Fruit fly (Drosophila melanogaster) whole organism, embryonic: ENCODE measurements around the gene rk.

ENCODE experiments used
- Antp ChIP-seq: fragments of 200-800 bp; sonication (Bioruptor generic); optimal IDR thresholded peaks from 3 replicates; lab custom pipeline; 2016; ENCODE audit warnings: missing biosample characterization, missing genetic modification characterization
- B-H1 ChIP-seq: fragments of 200-800 bp; sonication (Bioruptor generic); IDR thresholded peaks from 3 replicates; pipeline ENCODE4 v1.3.6; 2022; ENCODE audit warnings: missing biosample characterization, missing genetic modification characterization
- CG10267 ChIP-seq: fragments of 200-800 bp; sonication (Bioruptor generic); optimal IDR thresholded peaks from 2 replicates; lab custom pipeline; 2018; ENCODE audit warnings: missing biosample characterization, mild to moderate bottlenecking, missing genetic modification characterization, moderate library complexity
- CG11398 ChIP-seq: fragments of 200-800 bp; sonication (Bioruptor generic); optimal IDR thresholded peaks from 2 replicates; lab custom pipeline; 2016; ENCODE audit warnings: missing biosample characterization, missing genetic modification characterization
- CG11723 ChIP-seq: fragments of 200-800 bp; sonication (Bioruptor generic); optimal IDR thresholded peaks from 2 replicates; lab custom pipeline; 2017; ENCODE audit warnings: missing biosample characterization, mild to moderate bottlenecking, missing genetic modification characterization
- CG13123 ChIP-seq: fragments of 200-800 bp; sonication (Bioruptor generic); optimal IDR thresholded peaks from 2 replicates; lab custom pipeline; 2016; ENCODE audit warnings: missing biosample characterization, missing genetic modification characterization
- CG14710 ChIP-seq: fragments of 200-800 bp; sonication (Bioruptor generic); optimal IDR thresholded peaks from 3 replicates; lab custom pipeline; 2019; ENCODE audit warnings: missing biosample characterization, mild to moderate bottlenecking, missing genetic modification characterization, moderate library complexity
- CG17829 ChIP-seq: fragments of 200-800 bp; optimal IDR thresholded peaks from 2 replicates; lab custom pipeline; 2019; ENCODE audit warnings: missing biosample characterization, mild to moderate bottlenecking, missing genetic modification characterization, moderate library complexity
- CG18262 ChIP-seq: fragments of 200-800 bp; optimal IDR thresholded peaks from 3 replicates; lab custom pipeline; 2019; ENCODE audit warnings: missing biosample characterization, mild to moderate bottlenecking, missing genetic modification characterization, moderate library complexity
- CG18476 ChIP-seq: fragments of 200-800 bp; sonication (Bioruptor generic); optimal IDR thresholded peaks from 2 replicates; lab custom pipeline; 2016; ENCODE audit warnings: missing biosample characterization, mild to moderate bottlenecking, missing genetic modification characterization
- CG18764 ChIP-seq: fragments of 200-800 bp; sonication (Bioruptor generic); optimal IDR thresholded peaks from 3 replicates; lab custom pipeline; 2016; ENCODE audit warnings: missing biosample characterization, missing genetic modification characterization
- CG2116 ChIP-seq: fragments of 200-800 bp; sonication (Bioruptor generic); optimal IDR thresholded peaks from 3 replicates; lab custom pipeline; 2018; ENCODE audit warnings: missing biosample characterization, mild to moderate bottlenecking, missing genetic modification characterization
- CG2202 ChIP-seq: fragments of 200-800 bp; sonication (Bioruptor generic); optimal IDR thresholded peaks from 2 replicates; lab custom pipeline; 2018; ENCODE audit warnings: missing biosample characterization, mild to moderate bottlenecking, missing genetic modification characterization
- CG33557 ChIP-seq: fragments of 200-800 bp; sonication (Bioruptor generic); optimal IDR thresholded peaks from 2 replicates; lab custom pipeline; 2019; ENCODE audit warnings: missing biosample characterization, mild to moderate bottlenecking, missing genetic modification characterization, moderate library complexity
- CG6689 ChIP-seq: fragments of 200-800 bp; sonication (Bioruptor generic); IDR thresholded peaks from 2 replicates; pipeline ENCODE4 v1.3.6; 2022; ENCODE audit warnings: missing biosample characterization, missing genetic modification characterization
- CG7372 ChIP-seq: fragments of 200-800 bp; sonication (Bioruptor generic); IDR thresholded peaks from 2 replicates; pipeline ENCODE4 v1.3.6; 2022; ENCODE audit warnings: missing biosample characterization, missing genetic modification characterization
- CG7786 ChIP-seq: fragments of 200-800 bp; sonication (Bioruptor generic); optimal IDR thresholded peaks from 2 replicates; lab custom pipeline; 2016; ENCODE audit warnings: missing biosample characterization, missing genetic modification characterization
- CG8359 ChIP-seq: fragments of 200-800 bp; sonication (Bioruptor generic); optimal IDR thresholded peaks from 2 replicates; lab custom pipeline; 2017; ENCODE audit warnings: missing biosample characterization, mild to moderate bottlenecking, missing genetic modification characterization, borderline replicate concordance
- CG8944 ChIP-seq: fragments of 200-800 bp; sonication (Bioruptor generic); optimal IDR thresholded peaks from 3 replicates; lab custom pipeline; 2016; ENCODE audit warnings: missing biosample characterization, missing genetic modification characterization
- CG9727 ChIP-seq: fragments of 200-800 bp; sonication (Bioruptor generic); optimal IDR thresholded peaks from 3 replicates; lab custom pipeline; 2017; ENCODE audit warnings: missing biosample characterization, mild to moderate bottlenecking, missing genetic modification characterization
- CG9797 ChIP-seq: fragments of 200-800 bp; sonication (Bioruptor generic); optimal IDR thresholded peaks from 3 replicates; lab custom pipeline; 2018; ENCODE audit warnings: missing biosample characterization, mild to moderate bottlenecking, missing genetic modification characterization
- Dip3 ChIP-seq: fragments of 200-800 bp; sonication (Bioruptor generic); optimal IDR thresholded peaks from 3 replicates; lab custom pipeline; 2016; ENCODE audit warnings: missing biosample characterization, missing genetic modification characterization
- E2f2 ChIP-seq: fragments of 200-800 bp; sonication (Bioruptor generic); IDR thresholded peaks from 2 replicates; pipeline ENCODE4 v1.3.6; 2022; ENCODE audit warnings: missing biosample characterization, missing genetic modification characterization
- H15 ChIP-seq: fragments of 200-800 bp; sonication (Bioruptor generic); IDR thresholded peaks from 3 replicates; pipeline ENCODE4 v1.3.6; 2022; ENCODE audit warnings: missing biosample characterization, missing genetic modification characterization
- Hr78 ChIP-seq, 2 experiments: fragments of 200-800 bp in 1 of 2; fragments of >200 bp in 1 of 2; sonication (Bioruptor generic) in 1 of 2; optimal IDR thresholded peaks; 2 replicates each; lab custom pipeline; 2017 to 2019; ENCODE audit warnings: missing biosample characterization in 2 of 2, missing genetic modification characterization in 2 of 2, mild to moderate bottlenecking in 1 of 2, moderate library complexity in 1 of 2
- Hsf ChIP-seq: fragments of 200-800 bp; sonication (Bioruptor generic); optimal IDR thresholded peaks from 3 replicates; lab custom pipeline; 2016; ENCODE audit warnings: missing biosample characterization, missing genetic modification characterization
- Jarid2 ChIP-seq: fragments of 200-800 bp; sonication (Bioruptor generic); optimal IDR thresholded peaks from 3 replicates; lab custom pipeline; 2017; ENCODE audit warnings: mild to moderate bottlenecking, missing biosample characterization, missing genetic modification reagents, missing genetic modification characterization
- Kr ChIP-seq: fragments of 200-800 bp; sonication (Bioruptor generic); optimal IDR thresholded peaks from 2 replicates; lab custom pipeline; 2017; ENCODE audit warnings: missing biosample characterization, mild to moderate bottlenecking, missing genetic modification characterization
- Poxn ChIP-seq: fragments of 200-800 bp; sonication (Bioruptor generic); IDR thresholded peaks from 2 replicates; pipeline ENCODE4 v1.3.6; 2022; ENCODE audit warnings: missing biosample characterization, missing genetic modification characterization
- Sry-β ChIP-seq: fragments of 200-800 bp; sonication (Bioruptor generic); optimal IDR thresholded peaks from 2 replicates; lab custom pipeline; 2018; ENCODE audit warnings: missing biosample characterization, mild to moderate bottlenecking, missing genetic modification characterization, moderate library complexity
- aop ChIP-seq: fragments of 200-800 bp; sonication (Bioruptor generic); IDR thresholded peaks from 2 replicates; pipeline ENCODE4 v1.3.6; 2022; ENCODE audit warnings: missing biosample characterization, missing genetic modification characterization
- crol ChIP-seq: fragments of 200-800 bp; sonication (Bioruptor generic); IDR thresholded peaks from 2 replicates; pipeline ENCODE4 v1.3.6; 2022; ENCODE audit warnings: missing biosample characterization, missing genetic modification characterization
- crp ChIP-seq, 2 experiments: fragments of 200-800 bp; sonication (Bioruptor generic); optimal IDR thresholded peaks; 2 replicates in 1 of 2; 3 replicates in 1 of 2; lab custom pipeline; 2017; ENCODE audit warnings: missing biosample characterization in 2 of 2, missing genetic modification characterization in 2 of 2, mild to moderate bottlenecking in 1 of 2, moderate library complexity in 1 of 2
- dan ChIP-seq: fragments of 200-800 bp; sonication (Bioruptor generic); IDR thresholded peaks from 2 replicates; pipeline ENCODE4 v1.3.6; 2022; ENCODE audit warnings: missing biosample characterization, missing genetic modification characterization
- lab ChIP-seq: fragments of 200-800 bp; sonication (Bioruptor generic); optimal IDR thresholded peaks from 3 replicates; lab custom pipeline; 2017; ENCODE audit warnings: missing biosample characterization, missing genetic modification characterization, mild to moderate bottlenecking, moderate library complexity, missing genetic modification reagents
- lbe ChIP-seq: fragments of 200-800 bp; sonication (Bioruptor generic); optimal IDR thresholded peaks from 2 replicates; lab custom pipeline; 2016; ENCODE audit warnings: missing biosample characterization, mild to moderate bottlenecking, missing genetic modification characterization
- org-1 ChIP-seq: fragments of 200-800 bp; sonication (Bioruptor generic); optimal IDR thresholded peaks from 2 replicates; lab custom pipeline; 2017; ENCODE audit warnings: missing biosample characterization, missing genetic modification characterization
- pho ChIP-seq: fragments of 200-800 bp; sonication (Bioruptor generic); optimal IDR thresholded peaks from 2 replicates; lab custom pipeline; 2016; ENCODE audit warnings: missing biosample characterization, missing genetic modification characterization
- phol ChIP-seq: fragments of 200-800 bp; sonication (Bioruptor generic); optimal IDR thresholded peaks from 3 replicates; lab custom pipeline; 2018; ENCODE audit warnings: missing biosample characterization, mild to moderate bottlenecking, missing genetic modification characterization, moderate library complexity
- pnt ChIP-seq: fragments of 200-800 bp; sonication (Bioruptor generic); optimal IDR thresholded peaks from 3 replicates; lab custom pipeline; 2016; ENCODE audit warnings: missing biosample characterization, missing genetic modification characterization
- sc ChIP-seq, 3 experiments: fragments of >200 bp in 2 of 3; fragments of 200-800 bp in 1 of 3; sonication (Bioruptor generic) in 1 of 3; optimal IDR thresholded peaks; 2 replicates in 2 of 3; 3 replicates in 1 of 3; lab custom pipeline; 2017; ENCODE audit warnings: mild to moderate bottlenecking in 1 of 3, missing biosample characterization in 1 of 3, missing genetic modification characterization in 1 of 3, missing genetic modification reagents in 1 of 3
- shn ChIP-seq: fragments of 200-800 bp; sonication (Bioruptor generic); optimal IDR thresholded peaks from 3 replicates; lab custom pipeline; 2016; ENCODE audit warnings: missing biosample characterization, missing genetic modification characterization
- sisA ChIP-seq: fragments of 200-800 bp; sonication (Bioruptor generic); IDR thresholded peaks from 2 replicates; pipeline ENCODE4 v1.3.6; 2022; ENCODE audit warnings: missing biosample characterization, missing genetic modification characterization
- sr ChIP-seq: fragments of 200-800 bp; sonication (Bioruptor generic); IDR thresholded peaks from 3 replicates; pipeline ENCODE4 v1.3.6; 2022; ENCODE audit warnings: missing biosample characterization, missing genetic modification characterization
- tna ChIP-seq: fragments of 200-800 bp; sonication (Bioruptor generic); IDR thresholded peaks from 2 replicates; pipeline ENCODE4 v1.3.6; 2022; ENCODE audit warnings: missing biosample characterization, missing genetic modification characterization; ENCODE audit not compliant: partially characterized antibody
- ttk ChIP-seq: fragments of 200-800 bp; sonication (Bioruptor generic); IDR thresholded peaks from 2 replicates; pipeline ENCODE4 v2.1.2; 2022; ENCODE audit warnings: missing biosample characterization, missing genetic modification characterization
- tup ChIP-seq: fragments of 200-800 bp; sonication (Bioruptor generic); optimal IDR thresholded peaks from 2 replicates; lab custom pipeline; 2016; ENCODE audit warnings: missing biosample characterization, mild to moderate bottlenecking, missing genetic modification characterization, moderate library complexity
- vvl ChIP-seq: fragments of 200-800 bp; sonication (Bioruptor generic); IDR thresholded peaks from 2 replicates; pipeline ENCODE4 v1.3.6; 2022; ENCODE audit warnings: missing biosample characterization, missing genetic modification characterization
- wek ChIP-seq: fragments of 200-800 bp; sonication (Bioruptor generic); optimal IDR thresholded peaks from 3 replicates; lab custom pipeline; 2018; ENCODE audit warnings: missing biosample characterization, mild to moderate bottlenecking, missing genetic modification characterization, moderate library complexity
- zfh1 ChIP-seq: fragments of 200-800 bp; sonication (Bioruptor generic); IDR thresholded peaks from 3 replicates; pipeline ENCODE4 v1.3.6; 2022; ENCODE audit warnings: missing biosample characterization, missing genetic modification characterization

The rk gene

dm6 chr2L:14047170-14047632 lies 46.2 kb upstream of the rk start, which contains the start of gene NimC4 (continued):
- no peak for TF ChIP-seq Poxn (GFP tag; lab: Robert Waterston, UW)
- peak; percentile 90 for TF ChIP-seq phol (tag; lab: Kevin White, UChicago)
- TF ChIP-seq org-1 = peak; percentile 72
- peak; percentile 97 for TF ChIP-seq CG9727
- TF ChIP-seq CG2202 (tag; lab: Kevin White, UChicago) = peak; percentile 84
- TF ChIP-seq aop (GFP tag; lab: Robert Waterston, UW) = peak; percentile 50
- no peak for TF ChIP-seq lab (GFP tag; lab: Kevin White, UChicago)
- peak; percentile 84 for TF ChIP-seq pnt (GFP tag; lab: Kevin White, UChicago)
- TF ChIP-seq CG7372 (GFP tag; lab: Robert Waterston, UW) = peak; percentile 47; the same call in 1 of the 2 replicates
- TF ChIP-seq CG11723 = peak; percentile 35
- peak; percentile 78 for TF ChIP-seq CG8944 (GFP tag; lab: Kevin White, UChicago)
- no peak for TF ChIP-seq Dip3 (GFP tag; lab: Kevin White, UChicago)
- no peak for TF ChIP-seq Jarid2
- TF ChIP-seq sr (GFP tag; lab: Robert Waterston, UW) = no peak
- TF ChIP-seq pho (GFP tag; lab: Kevin White, UChicago) = no peak
- peak; percentile 68 for TF ChIP-seq CG8359
- TF ChIP-seq sc (optimal IDR thresholded peaks at IDR 0.05; lab: Kevin White, UChicago) = no peak
- peak; percentile 68 for TF ChIP-seq sc (GFP tag; optimal IDR thresholded peaks at IDR 0.05; lab: Kevin White, UChicago)
- peak; percentile 95 for TF ChIP-seq CG17829
- TF ChIP-seq crol (GFP tag; lab: Robert Waterston, UW) = peak; percentile 47; the same call in 1 of the 2 replicates
- peak; percentile 85 for TF ChIP-seq CG10267 (tag; lab: Kevin White, UChicago)
- TF ChIP-seq CG9797 (GFP tag; lab: Kevin White, UChicago) = no peak
- peak; percentile 90 for TF ChIP-seq Kr (GFP tag; lab: Kevin White, UChicago)
- TF ChIP-seq zfh1 (GFP tag; lab: Robert Waterston, UW) = peak; percentile 96
- TF ChIP-seq CG33557 (GFP tag; lab: Kevin White, UChicago) = peak; percentile 84
- peak; percentile 97 for TF ChIP-seq dan (GFP tag; lab: Robert Waterston, UW)
- peak; percentile 33 for TF ChIP-seq tup
- peak; percentile 77 for TF ChIP-seq Antp
- no peak for TF ChIP-seq crp (GFP tag; optimal IDR thresholded peaks at IDR 0.05; lab: Kevin White, UChicago)
- TF ChIP-seq vvl = peak; percentile 82
- TF ChIP-seq sisA = peak; percentile 66
- peak; percentile 31 for TF ChIP-seq CG2116 (GFP tag; lab: Kevin White, UChicago)
- no peak; the same call in 1 of the 2 replicates for TF ChIP-seq E2f2 (GFP tag; lab: Robert Waterston, UW)
- TF ChIP-seq H15 (GFP tag; lab: Robert Waterston, UW) = 0 out of 3 replicates have a peak, but pooled peaks have one; percentile 46
- peak in 1 of 2 experiments; percentile 84 for TF ChIP-seq Hr78 (GFP tag; optimal IDR thresholded peaks at IDR 0.05; lab: Kevin White, UChicago)
- peak; percentile 93 for TF ChIP-seq CG14710
- TF ChIP-seq wek = no peak
- peak; percentile 53; the same call in 1 of the 2 replicates for TF ChIP-seq ttk (GFP tag; lab: Robert Waterston, UW)
- peak; percentile 56 for TF ChIP-seq CG13123 (GFP tag; lab: Kevin White, UChicago)
- TF ChIP-seq CG18476 = peak; percentile 45
- TF ChIP-seq lbe (GFP tag; lab: Kevin White, UChicago) = no peak
- peak; percentile 84 for TF ChIP-seq Hsf (GFP tag; lab: Kevin White, UChicago)
- TF ChIP-seq B-H1 (GFP tag; lab: Robert Waterston, UW) = no peak
- TF ChIP-seq CG11398 (GFP tag; lab: Kevin White, UChicago) = peak; percentile 63
- TF ChIP-seq CG7786 (GFP tag; lab: Kevin White, UChicago) = peak; percentile 73
- TF ChIP-seq CG18764 (GFP tag; lab: Kevin White, UChicago) = peak; percentile 52
- peak; percentile 6 for TF ChIP-seq Sry-β (GFP tag; lab: Kevin White, UChicago)
- TF ChIP-seq CG6689 (GFP tag; lab: Robert Waterston, UW) = peak; percentile 89
- peak; percentile 63 for TF ChIP-seq shn (GFP tag; lab: Kevin White, UChicago)
- no peak for TF ChIP-seq tna
- peak; percentile 93 for TF ChIP-seq CG18262 (tag; lab: Kevin White, UChicago)
